Worm (Caenorhabditis elegans): ENCODE data around the gene mics-1.

Gene mics-1

ce11 chrV:10557676-10558075, 20.4 kb downstream of the mics-1 start, which contains the start of gene best-14:
Gene best-14, plus strand, starts transcription at chrV:10557976.
- TF ChIP-seq hnd-1 (tag; optimal IDR thresholded peaks at IDR 0.05), result no peak
- no peak for TF ChIP-seq ama-1 (optimal IDR thresholded peaks at IDR 0.05)
- no peak for TF ChIP-seq flt-1 (GFP tag; IDR thresholded peaks at IDR 0.05)
- no peak for TF ChIP-seq B0310.2 (tag; optimal IDR thresholded peaks at IDR 0.05)
- no peak for TF ChIP-seq hmg-4 (GFP tag; optimal IDR thresholded peaks at IDR 0.05)
- TF ChIP-seq scrt-1 (GFP tag; IDR thresholded peaks at IDR 0.05), result no peak

- TF ChIP-seq F13C5.2 (tag; optimal IDR thresholded peaks at IDR 0.05) (no peak), flt-1 (GFP tag; IDR thresholded peaks at IDR 0.05) (no peak), B0310.2 (tag; optimal IDR thresholded peaks at IDR 0.05) (no peak), tbx-37 (GFP tag; conservative IDR thresholded peaks at IDR 0.05) (no peak), tbx-11 (GFP tag; IDR thresholded peaks at IDR 0.05) (no peak), scrt-1 (GFP tag; IDR thresholded peaks at IDR 0.05) (no peak), pes-1 (GFP tag; IDR thresholded peaks at IDR 0.05) (no peak), tra-4 (tag; optimal IDR thresholded peaks at IDR 0.05) (no peak), aly-1 (tag; optimal IDR thresholded peaks at IDR 0.05) (no peak), ceh-36 (tag; optimal IDR thresholded peaks at IDR 0.05) (no peak), sea-1 (GFP tag; conservative IDR thresholded peaks at IDR 0.05) (no peak), hmg-4 (GFP tag; optimal IDR thresholded peaks at IDR 0.05) (no peak), hnd-1 (tag; optimal IDR thresholded peaks at IDR 0.05) (no peak), ama-1 (optimal IDR thresholded peaks at IDR 0.05) (no peak), hmbx-1 (tag; optimal IDR thresholded peaks at IDR 0.05) (no peak)
Measured at ce11 chrV:10557094-10557493, 21.0 kb downstream of the mics-1 start.

- TF ChIP-seq hmbx-1 (tag; optimal IDR thresholded peaks at IDR 0.05), result no peak
- TF ChIP-seq ets-7 (tag; optimal IDR thresholded peaks at IDR 0.05), result no peak
- TF ChIP-seq hmg-4 (GFP tag; optimal IDR thresholded peaks at IDR 0.05), result no peak
- no peak for TF ChIP-seq ceh-13 (GFP tag; optimal IDR thresholded peaks at IDR 0.05)
- TF ChIP-seq pes-1 (GFP tag; IDR thresholded peaks at IDR 0.05), result no peak
- no peak for TF ChIP-seq flt-1 (GFP tag; IDR thresholded peaks at IDR 0.05)
- TF ChIP-seq tbx-11 (GFP tag; IDR thresholded peaks at IDR 0.05), result no peak
- TF ChIP-seq tra-4 (tag; optimal IDR thresholded peaks at IDR 0.05), result no peak
- no peak for TF ChIP-seq B0310.2 (tag; optimal IDR thresholded peaks at IDR 0.05)
- no peak for TF ChIP-seq aly-1 (tag; optimal IDR thresholded peaks at IDR 0.05)
- TF ChIP-seq sea-1 (GFP tag; conservative IDR thresholded peaks at IDR 0.05), result no peak
- no peak for TF ChIP-seq F13C5.2 (tag; optimal IDR thresholded peaks at IDR 0.05)
- no peak for TF ChIP-seq ama-1 (optimal IDR thresholded peaks at IDR 0.05)
- no peak for TF ChIP-seq hnd-1 (tag; optimal IDR thresholded peaks at IDR 0.05)
- TF ChIP-seq scrt-1 (GFP tag; IDR thresholded peaks at IDR 0.05), result no peak
Measured at ce11 chrV:10556362-10556761, 21.8 kb downstream of the mics-1 start.

ce11 chrV:10555239-10555638, 22.9 kb downstream of the mics-1 start, which contains the start of gene F32G8.3:
Gene F32G8.3, minus strand, starts transcription at chrV:10555339.
- no peak for TF ChIP-seq ama-1 (optimal IDR thresholded peaks at IDR 0.05)
- no peak for TF ChIP-seq pes-1 (GFP tag; IDR thresholded peaks at IDR 0.05)
- no peak for TF ChIP-seq hmg-4 (GFP tag; optimal IDR thresholded peaks at IDR 0.05)
- TF ChIP-seq aly-1 (tag; optimal IDR thresholded peaks at IDR 0.05), result no peak
- no peak for TF ChIP-seq scrt-1 (GFP tag; IDR thresholded peaks at IDR 0.05)
- no peak for TF ChIP-seq B0310.2 (tag; optimal IDR thresholded peaks at IDR 0.05)
- no peak for TF ChIP-seq hnd-1 (tag; optimal IDR thresholded peaks at IDR 0.05)
- TF ChIP-seq sea-1 (GFP tag; conservative IDR thresholded peaks at IDR 0.05), result no peak
- TF ChIP-seq hmbx-1 (tag; optimal IDR thresholded peaks at IDR 0.05), result no peak
- TF ChIP-seq F13C5.2 (tag; optimal IDR thresholded peaks at IDR 0.05), result no peak
- TF ChIP-seq ets-7 (tag; optimal IDR thresholded peaks at IDR 0.05), result no peak
- TF ChIP-seq flt-1 (GFP tag; IDR thresholded peaks at IDR 0.05), result no peak
- TF ChIP-seq ceh-13 (GFP tag; optimal IDR thresholded peaks at IDR 0.05), result no peak
- TF ChIP-seq tbx-37 (GFP tag; conservative IDR thresholded peaks at IDR 0.05), result no peak
- TF ChIP-seq ceh-36 (tag; optimal IDR thresholded peaks at IDR 0.05), result no peak
- TF ChIP-seq tra-4 (tag; optimal IDR thresholded peaks at IDR 0.05), result no peak
- no peak for TF ChIP-seq tbx-11 (GFP tag; IDR thresholded peaks at IDR 0.05)

- no peak for TF ChIP-seq sea-1 (GFP tag; conservative IDR thresholded peaks at IDR 0.05)
- no peak for TF ChIP-seq ceh-13 (GFP tag; optimal IDR thresholded peaks at IDR 0.05)
- no peak for TF ChIP-seq scrt-1 (GFP tag; IDR thresholded peaks at IDR 0.05)
- TF ChIP-seq tbx-11 (GFP tag; IDR thresholded peaks at IDR 0.05), result no peak
- no peak for TF ChIP-seq tra-4 (tag; optimal IDR thresholded peaks at IDR 0.05)
Measured at ce11 chrV:10549717-10550116, 28.4 kb downstream of the mics-1 start, which contains the start of gene F32G8.2. Gene F32G8.2, plus strand, starts transcription at chrV:10550017.

- TF ChIP-seq pes-1 (GFP tag; IDR thresholded peaks at IDR 0.05), result no peak
- TF ChIP-seq ets-7 (tag; optimal IDR thresholded peaks at IDR 0.05), result no peak
- TF ChIP-seq hmbx-1 (tag; optimal IDR thresholded peaks at IDR 0.05), result no peak
- no peak for TF ChIP-seq ama-1 (optimal IDR thresholded peaks at IDR 0.05)
- TF ChIP-seq tbx-11 (GFP tag; IDR thresholded peaks at IDR 0.05), result no peak
- TF ChIP-seq scrt-1 (GFP tag; IDR thresholded peaks at IDR 0.05), result no peak
- no peak for TF ChIP-seq tbx-37 (GFP tag; conservative IDR thresholded peaks at IDR 0.05)
- TF ChIP-seq sea-1 (GFP tag; conservative IDR thresholded peaks at IDR 0.05), result no peak
- TF ChIP-seq flt-1 (GFP tag; IDR thresholded peaks at IDR 0.05), result no peak
- TF ChIP-seq ceh-13 (GFP tag; optimal IDR thresholded peaks at IDR 0.05), result no peak
- no peak for TF ChIP-seq aly-1 (tag; optimal IDR thresholded peaks at IDR 0.05)
- TF ChIP-seq B0310.2 (tag; optimal IDR thresholded peaks at IDR 0.05), result no peak
- no peak for TF ChIP-seq F13C5.2 (tag; optimal IDR thresholded peaks at IDR 0.05)
- no peak for TF ChIP-seq hmg-4 (GFP tag; optimal IDR thresholded peaks at IDR 0.05)
- no peak for TF ChIP-seq ceh-36 (tag; optimal IDR thresholded peaks at IDR 0.05)
Measured at ce11 chrV:10548981-10549380, 29.1 kb downstream of the mics-1 start, which contains the start of gene srd-34. Gene srd-34, minus strand, starts transcription at chrV:10549081.

ce11 chrV:10546749-10547148, 31.4 kb downstream of the mics-1 start, which contains the start of gene F25D1.5:
Gene F25D1.5, minus strand, starts transcription at chrV:10546783.
- TF ChIP-seq scrt-1 (GFP tag; IDR thresholded peaks at IDR 0.05) (no peak), B0310.2 (tag; optimal IDR thresholded peaks at IDR 0.05) (no peak)

ce11 chrV:10540024-10540423, 38.1 kb downstream of the mics-1 start, which contains the start of gene degt-1:
Gene degt-1, plus strand, starts transcription at chrV:10540324.
- no peak for TF ChIP-seq ama-1 (optimal IDR thresholded peaks at IDR 0.05)
- TF ChIP-seq B0310.2 (tag; optimal IDR thresholded peaks at IDR 0.05), result no peak
- TF ChIP-seq sea-1 (GFP tag; conservative IDR thresholded peaks at IDR 0.05), result no peak
- TF ChIP-seq tbx-11 (GFP tag; IDR thresholded peaks at IDR 0.05), result no peak
- no peak for TF ChIP-seq scrt-1 (GFP tag; IDR thresholded peaks at IDR 0.05)
- TF ChIP-seq aly-1 (tag; optimal IDR thresholded peaks at IDR 0.05), result no peak
- no peak for TF ChIP-seq pes-1 (GFP tag; IDR thresholded peaks at IDR 0.05)
- no peak for TF ChIP-seq tra-4 (tag; optimal IDR thresholded peaks at IDR 0.05)
- no peak for TF ChIP-seq ets-7 (tag; optimal IDR thresholded peaks at IDR 0.05)
- TF ChIP-seq ceh-36 (tag; optimal IDR thresholded peaks at IDR 0.05), result no peak

Data from whole organism, early embryonic.